Fruit fly (Drosophila melanogaster) whole organism, embryonic: ENCODE measurements around the gene yin.

Source experiments
- Blimp-1 ChIP-seq: fragments of 200-800 bp; sonication (Bioruptor generic); optimal IDR thresholded peaks from 3 replicates; lab custom pipeline; 2018; ENCODE audit warnings: missing biosample characterization, missing genetic modification characterization, mild to moderate bottlenecking, moderate library complexity, missing genetic modification reagents
- BtbVII ChIP-seq: fragments of 200-800 bp; sonication (Bioruptor generic); optimal IDR thresholded peaks from 3 replicates; lab custom pipeline; 2017; ENCODE audit warnings: missing biosample characterization, mild to moderate bottlenecking, missing genetic modification characterization
- C15 ChIP-seq: fragments of 200-800 bp; sonication (Bioruptor generic); IDR thresholded peaks from 3 replicates; pipeline ENCODE4 v1.3.6; 2022; ENCODE audit warnings: missing biosample characterization, missing genetic modification characterization
- CG10543 ChIP-seq: fragments of 200-800 bp; sonication (Bioruptor generic); optimal IDR thresholded peaks from 3 replicates; lab custom pipeline; 2017; ENCODE audit warnings: missing biosample characterization, mild to moderate bottlenecking, missing genetic modification characterization, moderate library complexity
- CG11456 ChIP-seq: fragments of 200-800 bp; sonication (Bioruptor generic); IDR thresholded peaks from 3 replicates; pipeline ENCODE4 v1.3.6; 2022; ENCODE audit warnings: missing biosample characterization, missing genetic modification characterization
- CG12942 ChIP-seq: fragments of 200-800 bp; sonication (Bioruptor generic); optimal IDR thresholded peaks from 3 replicates; lab custom pipeline; 2016; ENCODE audit warnings: missing biosample characterization, missing genetic modification characterization
- CG13424 ChIP-seq: fragments of 200-800 bp; sonication (Bioruptor generic); optimal IDR thresholded peaks from 2 replicates; lab custom pipeline; 2019; ENCODE audit warnings: missing biosample characterization, mild to moderate bottlenecking, missing genetic modification characterization, moderate library complexity
- CG14710 ChIP-seq: fragments of 200-800 bp; sonication (Bioruptor generic); optimal IDR thresholded peaks from 3 replicates; lab custom pipeline; 2019; ENCODE audit warnings: missing biosample characterization, mild to moderate bottlenecking, missing genetic modification characterization, moderate library complexity
- CG14860 ChIP-seq: fragments of 200-800 bp; sonication (Bioruptor generic); IDR thresholded peaks from 3 replicates; pipeline ENCODE4 v1.3.6; 2022; ENCODE audit warnings: missing biosample characterization, missing genetic modification characterization; ENCODE audit not compliant: partially characterized antibody
- CG2199 ChIP-seq: fragments of 200-800 bp; sonication (Bioruptor generic); IDR thresholded peaks from 3 replicates; pipeline ENCODE4 v1.3.6; 2022; ENCODE audit warnings: missing biosample characterization, missing genetic modification characterization
- CG4424 ChIP-seq: fragments of 200-800 bp; sonication (Bioruptor generic); optimal IDR thresholded peaks from 3 replicates; lab custom pipeline; 2016; ENCODE audit warnings: missing biosample characterization, missing genetic modification characterization
- CG4707 ChIP-seq: fragments of 200-800 bp; sonication (Bioruptor generic); optimal IDR thresholded peaks from 2 replicates; lab custom pipeline; 2018; ENCODE audit warnings: missing biosample characterization, mild to moderate bottlenecking, missing genetic modification characterization, moderate library complexity
- CG8924 ChIP-seq: fragments of 200-800 bp; optimal IDR thresholded peaks from 3 replicates; lab custom pipeline; 2019; ENCODE audit warnings: missing biosample characterization, mild to moderate bottlenecking, missing genetic modification characterization, moderate library complexity
- CG9215 ChIP-seq: fragments of 200-800 bp; sonication (Bioruptor generic); IDR thresholded peaks from 2 replicates; pipeline ENCODE4 v1.3.6; 2022; ENCODE audit warnings: missing biosample characterization, missing genetic modification characterization
- CG9932 ChIP-seq: fragments of 200-800 bp; sonication (Bioruptor generic); IDR thresholded peaks from 2 replicates; pipeline ENCODE4 v1.3.6; 2022; ENCODE audit warnings: missing biosample characterization, missing genetic modification characterization
- CrebB ChIP-seq: fragments of 200-800 bp; sonication (Bioruptor generic); optimal IDR thresholded peaks from 3 replicates; lab custom pipeline; 2018; ENCODE audit warnings: missing biosample characterization, mild to moderate bottlenecking, missing genetic modification characterization
- Doc2 ChIP-seq: fragments of 200-800 bp; sonication (Bioruptor generic); IDR thresholded peaks from 2 replicates; pipeline ENCODE4 v1.3.6; 2022; ENCODE audit warnings: missing biosample characterization, missing genetic modification characterization
- Dp ChIP-seq: fragments of 200-800 bp; sonication (Bioruptor generic); optimal IDR thresholded peaks from 2 replicates; lab custom pipeline; 2018; ENCODE audit warnings: missing biosample characterization, mild to moderate bottlenecking, missing genetic modification characterization, moderate library complexity
- Drgx ChIP-seq: fragments of 200-800 bp; sonication (Bioruptor generic); IDR thresholded peaks from 2 replicates; pipeline ENCODE4 v1.3.6; 2022; ENCODE audit warnings: missing biosample characterization, missing genetic modification characterization
- E2f1 ChIP-seq: fragments of 200-800 bp; sonication (Bioruptor generic); IDR thresholded peaks from 2 replicates; pipeline ENCODE4 v1.3.6; 2022; ENCODE audit warnings: missing biosample characterization, missing genetic modification characterization
- Fer3 ChIP-seq: fragments of 200-800 bp; sonication (Bioruptor generic); optimal IDR thresholded peaks from 2 replicates; lab custom pipeline; 2018; ENCODE audit warnings: missing biosample characterization, mild to moderate bottlenecking, missing genetic modification characterization, moderate library complexity
- Hr3 ChIP-seq: fragments of 200-800 bp; sonication (Bioruptor generic); optimal IDR thresholded peaks from 3 replicates; lab custom pipeline; 2016; ENCODE audit warnings: missing biosample characterization, missing genetic modification characterization
- Jarid2 ChIP-seq: fragments of 200-800 bp; sonication (Bioruptor generic); optimal IDR thresholded peaks from 3 replicates; lab custom pipeline; 2017; ENCODE audit warnings: mild to moderate bottlenecking, missing biosample characterization, missing genetic modification reagents, missing genetic modification characterization
- Lim3 ChIP-seq: fragments of 200-800 bp; sonication (Bioruptor generic); IDR thresholded peaks from 2 replicates; pipeline ENCODE4 v1.3.6; 2022; ENCODE audit warnings: missing biosample characterization, missing genetic modification characterization
- Meics ChIP-seq: fragments of 200-800 bp; sonication (Bioruptor generic); optimal IDR thresholded peaks from 2 replicates; lab custom pipeline; 2017; ENCODE audit warnings: missing biosample characterization, mild to moderate bottlenecking, missing genetic modification characterization
- NfI ChIP-seq: fragments of 200-800 bp; sonication (Bioruptor generic); optimal IDR thresholded peaks from 3 replicates; lab custom pipeline; 2018; ENCODE audit warnings: missing biosample characterization, mild to moderate bottlenecking, missing genetic modification characterization, moderate library complexity
- PHDP ChIP-seq: fragments of 200-800 bp; sonication (Bioruptor generic); optimal IDR thresholded peaks from 3 replicates; lab custom pipeline; 2018; ENCODE audit warnings: missing biosample characterization, mild to moderate bottlenecking, missing genetic modification characterization, moderate library complexity
- Trl ChIP-seq, 3 experiments: fragments of >200 bp in 2 of 3; fragments of 200-800 bp in 1 of 3; sonication (Bioruptor generic) in 1 of 3; optimal IDR thresholded peaks; 2 replicates in 1 of 3; 3 replicates in 2 of 3; lab custom pipeline; 2016 to 2017; ENCODE audit warnings: missing biosample characterization in 1 of 3, missing genetic modification characterization in 1 of 3
- YL-1 ChIP-seq: fragments of 200-800 bp; sonication (Bioruptor generic); optimal IDR thresholded peaks from 3 replicates; lab custom pipeline; 2017; ENCODE audit warnings: missing biosample characterization, mild to moderate bottlenecking, missing genetic modification characterization
- bbx ChIP-seq: fragments of 200-800 bp; sonication (Bioruptor generic); IDR thresholded peaks from 2 replicates; pipeline ENCODE4 v1.3.6; 2022; ENCODE audit warnings: missing biosample characterization, missing genetic modification characterization; ENCODE audit not compliant: partially characterized antibody
- cg ChIP-seq: fragments of 200-800 bp; sonication (Bioruptor generic); optimal IDR thresholded peaks from 3 replicates; lab custom pipeline; 2019; ENCODE audit warnings: missing biosample characterization, mild to moderate bottlenecking, missing genetic modification characterization, moderate library complexity
- chif ChIP-seq, 2 experiments: fragments of 200-800 bp; sonication (Bioruptor generic); optimal IDR thresholded peaks; 3 replicates each; lab custom pipeline; 2016; ENCODE audit warnings: missing biosample characterization in 2 of 2, missing genetic modification characterization in 2 of 2
- ci ChIP-seq: fragments of 200-800 bp; sonication (Bioruptor generic); IDR thresholded peaks from 3 replicates; pipeline ENCODE4 v1.3.6; 2022; ENCODE audit warnings: missing biosample characterization, missing genetic modification characterization
- h ChIP-seq: fragments of >200 bp; optimal IDR thresholded peaks from 2 replicates; lab custom pipeline; 2017
- hkb ChIP-seq, 2 experiments: fragments of 200-800 bp in 1 of 2; fragments of >200 bp in 1 of 2; sonication (Bioruptor generic) in 1 of 2; IDR thresholded peaks in 1 of 2; optimal IDR thresholded peaks in 1 of 2; 2 replicates each; pipeline versions ENCODE4 v1.3.6 to Lab custom; 2017 to 2022; ENCODE audit warnings: missing biosample characterization in 1 of 2, missing genetic modification characterization in 1 of 2
- kni ChIP-seq: fragments of 200-800 bp; sonication (Bioruptor generic); optimal IDR thresholded peaks from 3 replicates; lab custom pipeline; 2017; ENCODE audit warnings: mild to moderate bottlenecking, missing biosample characterization, missing genetic modification reagents, missing genetic modification characterization
- mirr ChIP-seq: fragments of 200-800 bp; sonication (Bioruptor generic); optimal IDR thresholded peaks from 3 replicates; lab custom pipeline; 2018; ENCODE audit warnings: missing biosample characterization, mild to moderate bottlenecking, missing genetic modification characterization
- nmo ChIP-seq: fragments of 200-800 bp; sonication (Bioruptor generic); optimal IDR thresholded peaks from 2 replicates; lab custom pipeline; 2018; ENCODE audit warnings: missing biosample characterization, mild to moderate bottlenecking, missing genetic modification characterization, moderate library complexity
- org-1 ChIP-seq: fragments of 200-800 bp; sonication (Bioruptor generic); optimal IDR thresholded peaks from 2 replicates; lab custom pipeline; 2017; ENCODE audit warnings: missing biosample characterization, missing genetic modification characterization
- pita ChIP-seq: fragments of 200-800 bp; sonication (Bioruptor generic); optimal IDR thresholded peaks from 2 replicates; lab custom pipeline; 2017; ENCODE audit warnings: missing biosample characterization, mild to moderate bottlenecking, missing genetic modification characterization
- pnt ChIP-seq: fragments of 200-800 bp; sonication (Bioruptor generic); optimal IDR thresholded peaks from 3 replicates; lab custom pipeline; 2016; ENCODE audit warnings: missing biosample characterization, missing genetic modification characterization
- sd ChIP-seq: fragments of 200-800 bp; sonication (Bioruptor generic); optimal IDR thresholded peaks from 3 replicates; lab custom pipeline; 2018; ENCODE audit warnings: missing biosample characterization, mild to moderate bottlenecking, missing genetic modification characterization, moderate library complexity
- sens ChIP-seq: fragments of 200-800 bp; sonication (Bioruptor generic); peaks from one replicate; lab custom pipeline; 2016; ENCODE audit warnings: missing biosample characterization, missing genetic modification characterization
- sima ChIP-seq: fragments of 200-800 bp; sonication (Bioruptor generic); optimal IDR thresholded peaks from 2 replicates; lab custom pipeline; 2016; ENCODE audit warnings: missing biosample characterization, missing genetic modification characterization
- sqz ChIP-seq: fragments of 200-800 bp; sonication (Bioruptor generic); optimal IDR thresholded peaks from 3 replicates; lab custom pipeline; 2018; ENCODE audit warnings: missing biosample characterization, mild to moderate bottlenecking, missing genetic modification characterization
- ssp ChIP-seq: fragments of 200-800 bp; sonication (Bioruptor generic); IDR thresholded peaks from 2 replicates; pipeline ENCODE4 v1.3.6; 2022; ENCODE audit warnings: missing biosample characterization, missing genetic modification characterization
- tna ChIP-seq: fragments of 200-800 bp; sonication (Bioruptor generic); IDR thresholded peaks from 2 replicates; pipeline ENCODE4 v1.3.6; 2022; ENCODE audit warnings: missing biosample characterization, missing genetic modification characterization; ENCODE audit not compliant: partially characterized antibody
- tx ChIP-seq: fragments of 200-800 bp; sonication (Bioruptor generic); optimal IDR thresholded peaks from 2 replicates; lab custom pipeline; 2016; ENCODE audit warnings: missing biosample characterization, missing genetic modification characterization
- usp ChIP-seq: fragments of >200 bp; optimal IDR thresholded peaks from 2 replicates; lab custom pipeline; 2017; ENCODE audit warnings: missing biosample characterization, missing genetic modification characterization
- zf30C ChIP-seq: fragments of 200-800 bp; sonication (Bioruptor generic); optimal IDR thresholded peaks from 3 replicates; lab custom pipeline; 2018; ENCODE audit warnings: missing biosample characterization, mild to moderate bottlenecking, missing genetic modification characterization

Gene yin

DNA sequence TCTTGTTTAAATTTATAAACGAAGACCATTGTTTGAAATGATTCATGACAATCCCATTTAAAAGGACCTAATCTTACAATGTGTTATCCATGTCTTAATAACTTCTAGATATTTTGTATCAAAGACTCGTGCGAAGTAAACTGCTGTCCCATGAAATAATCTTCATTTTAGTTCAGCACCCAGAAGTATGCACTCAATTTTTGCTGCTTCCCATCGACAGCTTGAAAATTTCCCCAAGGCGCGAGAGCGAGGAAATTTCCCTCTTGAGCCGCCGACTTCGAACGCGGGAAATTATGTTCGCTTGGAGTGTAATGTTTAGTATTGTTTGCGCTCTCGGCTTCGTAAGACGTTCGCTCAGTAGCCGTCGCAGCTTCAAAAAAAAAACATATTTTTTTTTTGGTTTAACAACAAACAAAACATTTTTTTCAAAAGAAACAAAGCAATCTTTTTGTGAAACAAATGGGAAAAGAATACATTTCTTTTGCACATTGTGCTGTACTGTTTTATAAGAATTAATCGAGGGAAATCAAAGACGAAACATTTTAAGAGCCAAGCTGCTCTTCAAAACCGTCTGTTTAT lies 35.9 kb downstream of the yin start (continued):
- no peak for TF ChIP-seq Fer3
- TF ChIP-seq sens (GFP tag; lab: Kevin White, UChicago), result peak; percentile 22
- TF ChIP-seq Drgx (GFP tag; lab: Robert Waterston, UW), result no peak
- TF ChIP-seq sd, result no peak
- TF ChIP-seq tx, result no peak
- no peak for TF ChIP-seq mirr
- TF ChIP-seq Trl (optimal IDR thresholded peaks at IDR 0.05; lab: Kevin White, UChicago), result peak in 1 of 2 experiments; percentile 39
- TF ChIP-seq Trl (GFP tag; optimal IDR thresholded peaks at IDR 0.05; lab: Kevin White, UChicago), result no peak
- no peak for TF ChIP-seq Meics (GFP tag; lab: Kevin White, UChicago)
- TF ChIP-seq Hr3, result no peak
- no peak for TF ChIP-seq E2f1
- no peak for TF ChIP-seq CG8924 (tag; lab: Kevin White, UChicago)
- no peak for TF ChIP-seq CG13424 (tag; lab: Kevin White, UChicago)
- TF ChIP-seq CG14860, result no peak
- no peak for TF ChIP-seq Blimp-1
- peak; percentile 76 for TF ChIP-seq Jarid2 (GFP tag; lab: Kevin White, UChicago)
- TF ChIP-seq ssp (GFP tag; lab: Robert Waterston, UW), result no peak
- no peak for TF ChIP-seq CG4707 (GFP tag; lab: Kevin White, UChicago)
- TF ChIP-seq tna (GFP tag; lab: Robert Waterston, UW), result no peak
- no peak for TF ChIP-seq nmo (GFP tag; lab: Kevin White, UChicago)
- TF ChIP-seq cg (GFP tag; lab: Kevin White, UChicago), result peak; percentile 19
- TF ChIP-seq sima (GFP tag; lab: Kevin White, UChicago), result no peak
- no peak for TF ChIP-seq NfI
- TF ChIP-seq Doc2 (GFP tag; lab: Robert Waterston, UW), result no peak
- 0 out of 2 replicates have a peak, but pooled peaks have one; percentile 29 for TF ChIP-seq bbx (GFP tag; lab: Robert Waterston, UW)
- no peak for TF ChIP-seq org-1 (GFP tag; lab: Kevin White, UChicago)
- no peak for TF ChIP-seq PHDP (tag; lab: Kevin White, UChicago)
- no peak for TF ChIP-seq CG11456 (GFP tag; lab: Robert Waterston, UW)
- no peak for TF ChIP-seq Lim3
- no peak for TF ChIP-seq CrebB (tag; lab: Kevin White, UChicago)
- TF ChIP-seq CG9215 (GFP tag; lab: Robert Waterston, UW), result no peak
- peak; percentile 9 for TF ChIP-seq zf30C
- TF ChIP-seq C15 (GFP tag; lab: Robert Waterston, UW), result no peak
- TF ChIP-seq YL-1 (GFP tag; lab: Kevin White, UChicago), result no peak
- TF ChIP-seq ci (GFP tag; lab: Robert Waterston, UW), result 0 out of 3 replicates have a peak, but pooled peaks have one; percentile 22
- no peak for TF ChIP-seq chif (GFP tag; optimal IDR thresholded peaks at IDR 0.05; lab: Kevin White, UChicago)
- TF ChIP-seq CG9932 (GFP tag; lab: Robert Waterston, UW), result no peak
- peak; percentile 2 for TF ChIP-seq Dp (GFP tag; lab: Kevin White, UChicago)
- TF ChIP-seq sqz, result peak; percentile 65
- no peak for TF ChIP-seq CG4424
- no peak for TF ChIP-seq usp
- TF ChIP-seq kni (GFP tag; lab: Kevin White, UChicago), result no peak
- no peak for TF ChIP-seq CG12942 (GFP tag; lab: Kevin White, UChicago)
- TF ChIP-seq pita (GFP tag; lab: Kevin White, UChicago), result peak; percentile 4
- TF ChIP-seq hkb (optimal IDR thresholded peaks at IDR 0.05; lab: Kevin White, UChicago), result no peak
- no peak for TF ChIP-seq hkb (GFP tag; IDR thresholded peaks at IDR 0.05; lab: Robert Waterston, UW)
- no peak for TF ChIP-seq BtbVII (GFP tag; lab: Kevin White, UChicago)
- TF ChIP-seq CG14710 (tag; lab: Kevin White, UChicago), result no peak
- TF ChIP-seq pnt, result no peak
- TF ChIP-seq h (lab: Kevin White, UChicago), result no peak
- TF ChIP-seq CG10543, result no peak
- TF ChIP-seq CG2199 (GFP tag; lab: Robert Waterston, UW), result 0 out of 3 replicates have a peak, but pooled peaks have one; percentile 29
